Worm (Caenorhabditis elegans) whole organism, dauer: ENCODE measurements around the gene C02D5.2.

Source experiments
- unc-62 ChIP-seq: sonication (generic microtip); optimal IDR thresholded peaks from 2 replicates; lab custom pipeline; 2017; ENCODE audit warnings: missing biosample characterization, missing genetic modification reagents, missing genetic modification characterization

C02D5.2 gene

ce11 chrIII:8545515-8545914 lies 11.6 kb upstream of the C02D5.2 start, which contains the start of gene ZC21.6:
Gene ZC21.6, minus strand, starts transcription at chrIII:8545615.
- no peak for TF ChIP-seq unc-62

- TF ChIP-seq unc-62: no peak
These were observed 5.4 kb upstream of the C02D5.2 start for ce11 chrIII:8551705-8552104.

- TF ChIP-seq unc-62: no peak
These were observed 5.0 kb upstream of the C02D5.2 start, which contains the start of gene C02D5.4 for ce11 chrIII:8552125-8552524. Gene C02D5.4, plus strand, starts transcription at chrIII:8552165.

- TF ChIP-seq unc-62: no peak
These were observed 2.7 kb upstream of the C02D5.2 start, which contains the start of gene gsto-2 for ce11 chrIII:8554472-8554871. Gene gsto-2, plus strand, starts transcription at chrIII:8554772.

- TF ChIP-seq unc-62: no peak
These were observed 1.5 kb upstream of the C02D5.2 start for ce11 chrIII:8555682-8556081.

- TF ChIP-seq unc-62: no peak
These were observed 3.3 kb downstream of the C02D5.2 start for ce11 chrIII:8560398-8560797.

- TF ChIP-seq unc-62: no peak
These were observed 3.7 kb downstream of the C02D5.2 start, which contains the start of gene acdh-6 for ce11 chrIII:8560836-8561235. Gene acdh-6, plus strand, starts transcription at chrIII:8561136.

- TF ChIP-seq unc-62: no peak
These were observed 7.2 kb downstream of the C02D5.2 start for ce11 chrIII:8564372-8564771.

ce11 chrIII:8570289-8570688 lies 13.2 kb downstream of the C02D5.2 start:
- no peak for TF ChIP-seq unc-62

ce11 chrIII:8571845-8572244 lies 14.7 kb downstream of the C02D5.2 start:
- TF ChIP-seq unc-62: no peak

ce11 chrIII:8573301-8573700 lies 16.2 kb downstream of the C02D5.2 start:
- no peak for TF ChIP-seq unc-62

ce11 chrIII:8573869-8574268 lies 16.7 kb downstream of the C02D5.2 start:
- TF ChIP-seq unc-62: no peak

ce11 chrIII:8574299-8574698 lies 17.2 kb downstream of the C02D5.2 start:
- no peak for TF ChIP-seq unc-62

ce11 chrIII:8575359-8576101 lies 18.4 kb downstream of the C02D5.2 start:
- TF ChIP-seq unc-62: no peak

ce11 chrIII:8577534-8577933 lies 20.4 kb downstream of the C02D5.2 start:
- TF ChIP-seq unc-62: no peak

- no peak for TF ChIP-seq unc-62
These were observed 21.2 kb downstream of the C02D5.2 start for ce11 chrIII:8578381-8578780.

- TF ChIP-seq unc-62: no peak
These were observed 22.2 kb downstream of the C02D5.2 start for ce11 chrIII:8579367-8579766.

ce11 chrIII:8580802-8581201 lies 23.7 kb downstream of the C02D5.2 start, which contains the start of gene doxa-1:
Gene doxa-1, plus strand, starts transcription at chrIII:8581102.
- TF ChIP-seq unc-62: no peak
